Worm (Caenorhabditis elegans): ENCODE results near the gene Y42A5A.3.
A peak's percentile ranks its signal among the peaks of the same experiment; 100 is the strongest.

Gene Y42A5A.3

DNA sequence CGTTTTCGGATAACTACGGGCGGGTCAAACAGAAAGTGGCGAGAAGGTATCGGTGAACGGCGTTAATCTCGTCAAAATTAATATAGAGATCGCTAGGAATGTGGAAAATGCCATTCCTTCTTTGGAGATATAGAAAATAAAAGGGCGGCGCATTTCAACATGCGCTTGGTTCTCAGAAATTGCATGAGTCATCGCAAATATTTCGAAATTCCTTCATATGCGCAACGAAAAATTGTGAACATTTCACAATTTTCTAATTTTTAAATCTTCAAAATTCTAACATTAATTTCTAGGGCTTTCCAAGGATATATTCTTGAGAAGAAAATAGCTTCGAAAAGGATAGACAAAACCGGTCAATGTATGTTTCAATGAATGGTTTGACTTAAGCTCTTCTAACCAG lies 16.9 kb downstream of the Y42A5A.3 start:
- TF ChIP-seq W03F9.2 (tag; optimal IDR thresholded peaks at IDR 0.05) = no peak
- TF ChIP-seq him-1 (tag; optimal IDR thresholded peaks at IDR 0.05) = no peak
- no peak for TF ChIP-seq dao-5 (tag; optimal IDR thresholded peaks at IDR 0.05)

DNA sequence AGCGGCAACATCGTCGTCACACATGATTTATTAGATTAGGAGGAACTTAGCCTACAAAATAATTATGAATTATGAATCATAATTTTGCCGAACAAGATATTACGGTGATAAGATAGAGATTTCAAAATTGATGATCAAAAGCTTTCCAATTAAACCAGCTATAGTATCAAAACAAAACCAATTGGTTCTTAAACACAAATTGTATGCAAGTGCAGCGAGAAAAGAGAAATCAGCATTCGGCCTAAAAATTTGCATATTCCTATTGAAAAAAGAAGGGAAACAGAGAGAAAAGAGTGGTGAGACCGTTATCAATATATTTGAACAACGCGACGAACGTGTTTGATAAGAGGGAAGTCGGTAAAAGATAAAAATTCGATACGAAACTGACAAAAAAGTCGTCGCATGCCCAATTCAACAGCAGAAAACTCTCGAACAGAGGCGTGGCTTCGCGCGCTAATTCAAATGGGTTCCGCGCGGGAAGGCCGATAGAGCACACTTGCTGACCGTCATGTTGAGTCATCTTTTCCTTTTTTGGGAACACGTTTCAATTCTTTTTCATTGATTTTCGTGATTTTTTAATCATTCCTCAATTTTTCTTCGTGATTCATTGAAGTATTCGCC lies 17.6 kb downstream of the Y42A5A.3 start, which contains the start of gene act-2:
TSS of gene act-2 (minus strand) at position 51 of the 621 bp plus-strand sequence.
- no peak for TF ChIP-seq him-1 (tag; optimal IDR thresholded peaks at IDR 0.05)
- peak; percentile 80 for TF ChIP-seq W03F9.2 (tag; optimal IDR thresholded peaks at IDR 0.05)

DNA sequence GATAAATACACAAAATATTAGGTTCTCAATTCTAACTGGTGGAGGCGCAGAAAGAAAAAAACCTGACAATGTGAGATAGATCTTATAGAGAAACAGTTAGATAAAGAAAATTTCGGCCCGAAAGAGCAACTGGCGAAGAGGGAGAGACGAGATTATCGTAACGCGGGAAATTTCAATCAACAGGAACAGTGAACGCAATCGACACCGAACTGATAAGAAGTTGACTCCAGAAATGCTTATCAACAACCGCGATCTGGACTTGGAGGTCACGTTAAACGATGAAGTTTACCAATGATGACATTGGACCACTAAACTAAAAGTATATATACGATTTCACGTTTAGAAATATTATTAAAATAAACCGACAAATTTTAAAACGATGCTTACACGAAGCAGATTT lies 19.4 kb downstream of the Y42A5A.3 start:
- TF ChIP-seq him-1 (tag; optimal IDR thresholded peaks at IDR 0.05) = no peak
- TF ChIP-seq dao-5 (tag; optimal IDR thresholded peaks at IDR 0.05) = peak; percentile 25

DNA sequence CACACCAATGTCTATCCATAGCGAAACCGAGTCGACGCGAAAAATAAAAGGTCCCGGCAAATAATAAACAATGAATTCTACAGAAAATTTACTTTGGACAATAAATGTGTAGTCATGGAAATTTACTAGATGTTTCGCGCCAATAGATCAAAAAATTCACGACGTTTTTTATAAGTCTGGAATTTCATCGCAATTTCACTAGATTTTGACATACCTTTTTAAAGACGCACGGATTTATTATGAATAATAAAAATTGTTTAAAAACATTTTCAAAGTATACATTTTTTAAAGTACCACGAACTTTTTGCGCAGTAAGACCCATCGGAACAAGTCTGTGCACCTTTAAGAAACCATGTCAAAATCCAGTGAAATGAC lies 19.8 kb downstream of the Y42A5A.3 start:
- TF ChIP-seq him-1 (tag; optimal IDR thresholded peaks at IDR 0.05) = no peak
- no peak for TF ChIP-seq dao-5 (tag; optimal IDR thresholded peaks at IDR 0.05)
- no peak for TF ChIP-seq W03F9.2 (tag; optimal IDR thresholded peaks at IDR 0.05)

DNA sequence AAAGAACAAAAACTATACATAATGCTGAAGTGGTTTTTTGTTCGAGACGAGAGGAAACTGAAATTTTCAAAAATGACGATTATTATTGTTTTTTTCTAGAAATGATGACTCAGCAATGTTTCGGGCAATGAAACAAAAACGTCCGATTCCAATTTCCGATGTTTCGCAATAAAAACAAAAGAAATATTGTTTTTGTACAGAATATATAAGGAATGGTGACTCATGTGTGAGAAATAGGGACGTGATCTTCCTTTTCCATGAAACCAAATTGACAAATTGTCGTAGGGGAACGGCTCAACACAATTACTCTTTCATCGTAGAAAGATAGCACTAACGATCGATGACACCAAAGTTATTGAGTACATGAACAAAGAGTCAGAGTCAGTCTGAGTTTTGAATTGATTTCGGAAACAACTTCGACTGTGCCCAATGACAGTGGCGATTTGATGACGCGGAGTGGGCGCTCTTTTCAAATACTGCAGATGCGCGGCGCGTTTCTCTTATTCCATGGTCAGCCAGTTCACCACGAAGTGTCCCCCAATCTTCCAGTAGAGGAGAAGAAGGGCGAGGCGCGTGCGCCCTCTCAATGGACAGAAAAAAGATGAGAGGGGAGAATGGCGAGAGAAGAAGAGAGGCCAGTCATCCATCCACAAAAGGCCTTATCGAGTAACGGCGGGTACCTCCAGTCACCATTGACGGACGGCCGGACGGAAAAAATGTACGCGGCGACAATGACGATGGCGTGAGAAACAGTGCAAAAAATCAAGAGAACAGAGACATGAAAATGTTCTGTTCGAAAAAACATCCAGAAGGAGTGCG lies 20.4 kb downstream of the Y42A5A.3 start:
- TF ChIP-seq W03F9.2 (tag; optimal IDR thresholded peaks at IDR 0.05) = no peak
- no peak for TF ChIP-seq dao-5 (tag; optimal IDR thresholded peaks at IDR 0.05)
- TF ChIP-seq him-1 (tag; optimal IDR thresholded peaks at IDR 0.05) = no peak

DNA sequence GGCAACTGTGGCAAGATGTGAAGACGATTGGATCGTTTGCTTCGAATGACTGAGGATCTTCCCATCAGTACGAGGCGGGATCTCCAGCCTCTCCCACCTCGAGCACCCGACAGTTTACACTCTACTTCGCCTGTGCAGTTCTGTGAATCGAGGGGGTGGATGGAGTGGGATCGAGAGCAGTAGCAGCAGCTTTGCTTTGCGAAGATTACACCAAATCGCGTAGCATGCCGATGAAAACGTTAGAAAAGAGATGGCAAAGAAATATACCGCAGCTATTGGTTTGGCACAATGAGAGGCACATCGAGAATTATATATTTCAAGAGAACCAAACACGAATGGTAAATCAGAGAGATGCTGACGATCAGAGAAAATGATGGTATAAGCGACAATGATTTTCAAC lies 21.3 kb downstream of the Y42A5A.3 start, which contains the start of gene act-3:
TSS of gene act-3 (minus strand) at position 51 of the 400 bp plus-strand sequence.
- TF ChIP-seq W03F9.2 (tag; optimal IDR thresholded peaks at IDR 0.05) = no peak
- TF ChIP-seq him-1 (tag; optimal IDR thresholded peaks at IDR 0.05) = no peak

DNA sequence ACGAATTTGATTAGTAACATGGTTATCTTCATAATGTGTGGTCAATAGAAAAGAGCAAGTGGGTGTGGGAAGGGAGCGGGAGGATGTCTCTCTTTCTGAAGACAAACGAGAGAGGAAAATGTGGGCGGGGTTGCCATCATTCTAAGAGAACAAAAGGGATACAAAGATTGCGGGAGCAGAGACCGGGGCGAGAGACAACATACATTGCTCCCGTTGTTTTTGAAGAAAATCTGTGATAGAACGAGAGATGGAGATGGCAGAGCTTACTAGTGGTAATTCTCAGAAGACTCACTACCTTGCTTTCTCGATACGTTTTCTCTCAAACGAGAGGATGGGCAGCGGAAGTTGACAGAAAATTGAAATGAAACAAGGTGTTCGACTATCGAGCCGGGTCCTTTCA lies 22.4 kb downstream of the Y42A5A.3 start:
- TF ChIP-seq dao-5 (tag; optimal IDR thresholded peaks at IDR 0.05) (no peak), W03F9.2 (tag; optimal IDR thresholded peaks at IDR 0.05) (no peak), him-1 (tag; optimal IDR thresholded peaks at IDR 0.05) (no peak)

DNA sequence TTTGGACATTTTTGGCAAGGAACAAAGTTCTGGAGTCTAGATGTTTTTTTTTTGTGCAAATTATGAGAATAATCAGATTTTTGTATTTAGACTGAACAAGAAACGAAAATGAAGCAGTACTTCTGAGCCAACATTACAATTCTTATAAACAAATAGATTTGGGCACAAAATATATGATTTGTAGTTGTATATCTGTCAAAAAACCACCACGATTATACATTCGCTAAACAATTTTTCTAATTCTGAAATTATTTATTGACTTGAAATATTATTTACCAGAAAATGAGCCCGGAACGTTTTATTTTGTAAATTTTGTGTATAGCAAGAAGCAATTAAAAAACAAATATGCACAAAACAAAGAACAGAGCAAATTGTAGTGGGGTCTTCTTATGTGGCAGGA lies 24.3 kb downstream of the Y42A5A.3 start:
- TF ChIP-seq him-1 (tag; optimal IDR thresholded peaks at IDR 0.05) (no peak), dao-5 (tag; optimal IDR thresholded peaks at IDR 0.05) (no peak), W03F9.2 (tag; optimal IDR thresholded peaks at IDR 0.05) (no peak)

DNA sequence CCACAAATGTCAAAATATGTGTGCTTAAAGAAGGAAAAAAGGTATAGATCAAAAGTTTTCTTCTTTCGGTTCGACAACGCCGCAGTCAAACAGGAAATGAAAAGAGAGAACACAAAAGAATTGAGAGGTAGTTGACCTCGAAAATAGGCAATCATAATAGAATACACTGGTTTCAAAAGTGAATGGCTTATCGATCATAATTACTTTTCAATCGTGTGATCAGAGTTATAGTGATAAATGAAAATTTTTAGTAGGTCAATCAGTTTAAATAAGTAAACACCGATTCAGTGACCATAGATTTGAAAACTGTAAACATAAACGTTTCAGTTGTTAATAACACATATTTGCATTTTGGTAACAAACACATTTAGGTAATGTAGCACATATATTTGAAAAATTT lies 25.4 kb downstream of the Y42A5A.3 start:
- TF ChIP-seq him-1 (tag; optimal IDR thresholded peaks at IDR 0.05) (no peak), W03F9.2 (tag; optimal IDR thresholded peaks at IDR 0.05) (no peak), dao-5 (tag; optimal IDR thresholded peaks at IDR 0.05) (no peak)

DNA sequence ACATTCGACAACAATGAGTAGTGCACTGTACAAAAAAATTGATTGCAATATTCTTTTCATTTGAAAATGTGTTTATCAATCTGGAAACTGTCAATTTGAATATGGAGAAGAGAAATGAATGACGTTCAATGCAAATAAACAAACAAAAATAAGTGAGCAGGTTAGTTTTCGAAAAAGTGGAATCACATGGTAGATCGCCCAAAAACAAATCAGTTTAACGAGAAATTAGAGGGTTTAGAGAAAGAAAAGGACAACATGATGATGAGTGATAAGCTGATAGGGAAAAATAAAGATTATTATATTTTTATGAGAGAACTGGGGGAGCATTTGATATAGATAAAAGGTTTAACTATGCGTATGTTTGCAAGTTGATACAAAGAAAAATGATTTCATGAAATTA lies 26.5 kb downstream of the Y42A5A.3 start, which contains the start of gene T04C12.8:
TSS of gene T04C12.8 (minus strand) at position 82 of the 400 bp plus-strand sequence.
- TF ChIP-seq dao-5 (tag; optimal IDR thresholded peaks at IDR 0.05) (no peak), W03F9.2 (tag; optimal IDR thresholded peaks at IDR 0.05) (peak; percentile 51)

DNA sequence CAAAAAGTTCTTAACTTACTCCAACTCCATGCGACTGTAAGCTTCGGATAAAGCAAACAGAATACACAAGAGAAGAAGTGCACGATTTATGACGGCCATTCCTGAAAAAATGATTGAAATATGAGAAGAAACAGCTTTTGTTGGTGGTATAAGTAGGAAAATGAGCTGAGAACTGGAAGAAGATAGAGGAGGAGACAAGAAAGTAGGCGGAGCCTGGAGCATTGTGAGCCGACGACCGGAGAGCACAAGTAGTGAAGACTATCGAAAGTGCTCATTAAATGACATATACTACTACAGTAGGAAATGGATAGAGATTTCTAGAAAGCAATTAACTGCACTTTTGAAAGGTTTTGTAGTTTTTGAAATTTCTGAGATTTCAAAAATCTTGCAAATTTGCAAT lies 30.3 kb downstream of the Y42A5A.3 start, which contains the start of gene nlp-80:
TSS of gene nlp-80 (minus strand) at position 101 of the 400 bp plus-strand sequence.
- TF ChIP-seq him-1 (tag; optimal IDR thresholded peaks at IDR 0.05) (no peak), dao-5 (tag; optimal IDR thresholded peaks at IDR 0.05) (no peak), W03F9.2 (tag; optimal IDR thresholded peaks at IDR 0.05) (no peak)

DNA sequence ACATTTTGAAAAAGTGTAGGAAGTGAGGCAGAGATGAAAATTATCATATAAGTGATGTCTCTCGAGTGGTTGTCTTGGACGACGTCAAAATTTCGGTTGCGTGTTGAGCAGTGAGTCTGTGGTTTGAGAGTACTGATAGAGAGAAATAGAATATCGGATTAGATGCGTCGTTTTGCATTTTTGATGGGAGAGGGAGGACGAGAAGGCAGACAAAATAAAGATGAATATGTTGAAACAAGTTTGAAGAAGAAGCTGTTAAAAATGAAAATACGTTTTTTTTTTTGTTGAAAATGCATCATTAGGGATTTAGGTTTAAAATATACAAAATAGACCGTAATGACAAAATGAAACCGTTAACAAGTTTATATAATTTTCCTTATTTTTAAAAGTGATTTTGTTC lies 32.7 kb downstream of the Y42A5A.3 start, which contains the start of gene T04C12.9:
TSS of gene T04C12.9 (minus strand) at position 101 of the 400 bp plus-strand sequence.
- TF ChIP-seq dao-5 (tag; optimal IDR thresholded peaks at IDR 0.05) (no peak), W03F9.2 (tag; optimal IDR thresholded peaks at IDR 0.05) (no peak), him-1 (tag; optimal IDR thresholded peaks at IDR 0.05) (no peak)

DNA sequence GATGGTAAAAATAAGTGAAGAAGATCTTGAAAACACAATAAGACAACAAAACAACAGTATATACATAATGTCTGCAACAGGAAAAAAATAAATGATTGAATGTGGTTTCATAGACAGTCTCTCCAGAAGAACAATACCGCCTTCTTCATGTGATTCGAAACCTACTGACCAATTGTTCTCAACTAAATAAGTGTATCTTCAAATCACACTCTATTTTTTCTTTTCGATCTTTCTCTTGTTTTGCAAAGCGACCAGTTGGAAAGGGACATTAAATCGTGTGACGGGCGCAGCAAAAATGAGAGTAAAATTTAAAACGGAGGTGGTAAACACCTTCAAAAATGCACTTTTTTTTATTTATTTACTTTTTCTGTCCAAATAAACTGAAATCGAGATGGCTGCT lies 33.9 kb downstream of the Y42A5A.3 start:
- TF ChIP-seq him-1 (tag; optimal IDR thresholded peaks at IDR 0.05) = no peak
- TF ChIP-seq dao-5 (tag; optimal IDR thresholded peaks at IDR 0.05) = no peak
- TF ChIP-seq W03F9.2 (tag; optimal IDR thresholded peaks at IDR 0.05) = no peak

DNA sequence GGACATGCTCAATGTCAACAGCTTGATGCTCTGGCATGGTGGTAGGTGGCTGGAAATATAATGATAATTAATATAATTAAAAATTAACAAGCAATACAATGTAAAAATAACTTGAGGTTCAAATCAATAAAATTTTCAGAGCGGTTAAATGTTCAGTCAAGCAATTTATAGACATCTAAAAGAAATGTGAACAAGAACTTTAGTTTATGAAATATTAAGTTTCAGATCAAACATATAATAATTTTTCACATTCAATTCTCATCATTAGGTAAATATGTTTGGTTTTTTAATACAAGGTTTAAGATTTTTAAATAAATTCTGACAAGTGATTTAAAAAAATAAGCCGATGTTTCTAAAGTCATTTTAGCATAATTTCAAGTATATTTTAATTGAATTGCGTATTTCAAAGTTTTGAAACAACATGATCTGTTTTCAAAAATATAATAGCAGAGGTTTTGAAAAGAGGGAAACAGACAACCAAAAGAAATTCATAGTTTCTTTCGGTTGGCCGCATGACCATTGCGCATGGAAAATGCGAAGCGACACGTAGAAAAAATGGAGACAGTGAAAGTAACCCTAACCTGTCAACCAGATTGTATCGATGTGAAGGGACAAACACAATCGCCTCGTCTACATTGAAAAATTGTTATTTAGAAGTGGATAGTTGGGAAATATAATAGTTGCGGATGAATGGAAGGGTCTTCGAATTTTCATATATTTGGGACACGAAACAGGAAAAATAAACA lies 35.4 kb downstream of the Y42A5A.3 start, which contains the start of gene T04C12.11:
TSS of gene T04C12.11 (minus strand) at position 51 of the 746 bp plus-strand sequence.
- TF ChIP-seq dao-5 (tag; optimal IDR thresholded peaks at IDR 0.05) = no peak
- no peak for TF ChIP-seq W03F9.2 (tag; optimal IDR thresholded peaks at IDR 0.05)
- no peak for TF ChIP-seq him-1 (tag; optimal IDR thresholded peaks at IDR 0.05)

Data from whole organism, L4/young adult.